Worm (Caenorhabditis elegans) whole organism, L4 larva: ENCODE data around the gene R05A10.3.

Experiments
- F26F4.8 ChIP-seq: fragments of 200-800 bp; sonication (Bioruptor generic); conservative IDR thresholded peaks from 2 replicates; pipeline ENCODE4 v1.3.6; 2022; ENCODE audit warnings: missing genetic modification characterization, missing compliant biosample characterization
- F37D6.2 ChIP-seq: sonication (generic microtip); optimal IDR thresholded peaks from 2 replicates; lab custom pipeline; 2016; ENCODE audit warnings: mild to moderate bottlenecking, missing genetic modification characterization, missing compliant biosample characterization
- F44E2.7 ChIP-seq: fragments of 200-800 bp; sonication (Bioruptor generic); IDR thresholded peaks from 2 replicates; pipeline ENCODE4 v2.1.2; 2022; ENCODE audit warnings: missing genetic modification characterization, missing compliant biosample characterization
- F49E8.2 ChIP-seq: sonication (generic microtip); optimal IDR thresholded peaks from 2 replicates; lab custom pipeline; 2016; ENCODE audit warnings: missing compliant biosample characterization, mild to moderate bottlenecking, missing genetic modification characterization, borderline replicate concordance
- Y48G9A.11 ChIP-seq: fragments of 200-800 bp; sonication (Bioruptor generic); IDR thresholded peaks from 2 replicates; pipeline ENCODE4 v1.3.6; 2022; ENCODE audit warnings: missing genetic modification reagents, missing genetic modification characterization, missing compliant biosample characterization
- aha-1 ChIP-seq: fragments of 150-350 bp; peaks from one replicate; lab custom pipeline; 2014; ENCODE audit warnings: missing biosample characterization, missing genetic modification characterization
- ama-1 ChIP-seq: fragments of 150-350 bp; optimal IDR thresholded peaks from 2 replicates; lab custom pipeline; 2014; ENCODE audit warnings: inconsistent platforms, mixed read lengths
- arid-1 ChIP-seq: fragments of 200-800 bp; sonication (Bioruptor generic); conservative IDR thresholded peaks from 2 replicates; pipeline ENCODE4 v1.3.6; 2022; ENCODE audit warnings: missing genetic modification reagents, missing genetic modification characterization, missing compliant biosample characterization
- ceh-20 ChIP-seq: fragments of 200-800 bp; sonication (Bioruptor generic); IDR thresholded peaks from 2 replicates; pipeline ENCODE4 v1.3.6; 2022; ENCODE audit warnings: missing genetic modification reagents, missing genetic modification characterization, missing compliant biosample characterization
- ceh-28 ChIP-seq: fragments of 150-350 bp; optimal IDR thresholded peaks from 2 replicates; lab custom pipeline; 2014; ENCODE audit warnings: missing biosample characterization, missing genetic modification reagents, missing genetic modification characterization
- ceh-32 ChIP-seq: sonication (generic microtip); optimal IDR thresholded peaks from 2 replicates; lab custom pipeline; 2016; ENCODE audit warnings: mild to moderate bottlenecking, missing genetic modification characterization, missing compliant biosample characterization; ENCODE audit not compliant: poor library complexity
- ceh-44 ChIP-seq: fragments of 200-800 bp; sonication (Bioruptor generic); IDR thresholded peaks from 2 replicates; pipeline ENCODE4 v1.3.6; 2022; ENCODE audit warnings: missing genetic modification reagents, missing genetic modification characterization, missing compliant biosample characterization
- daf-16 ChIP-seq, 3 experiments: sonication (generic microtip); optimal IDR thresholded peaks; 2 replicates each; lab custom pipeline; 2016 to 2017; ENCODE audit warnings: missing genetic modification characterization in 3 of 3, missing genetic modification reagents in 3 of 3, mild to moderate bottlenecking in 2 of 3, missing compliant biosample characterization in 2 of 3, missing biosample characterization in 1 of 3, moderate library complexity in 1 of 3
- daf-19 ChIP-seq: fragments of 200-800 bp; sonication (Bioruptor generic); conservative IDR thresholded peaks from 2 replicates; pipeline ENCODE4 v1.3.6; 2022; ENCODE audit warnings: missing genetic modification characterization, missing compliant biosample characterization
- dmd-6 ChIP-seq: fragments of 200-800 bp; sonication (Bioruptor generic); IDR thresholded peaks from 2 replicates; pipeline ENCODE4 v1.3.6; 2022; ENCODE audit warnings: missing genetic modification reagents, missing genetic modification characterization, missing compliant biosample characterization
- dmd-8 ChIP-seq: fragments of 200-800 bp; sonication (Bioruptor generic); IDR thresholded peaks from 2 replicates; pipeline ENCODE4 v1.3.6; 2022; ENCODE audit warnings: missing genetic modification characterization, missing compliant biosample characterization
- dmd-9 ChIP-seq: fragments of 200-800 bp; sonication (Bioruptor generic); IDR thresholded peaks from 2 replicates; pipeline ENCODE4 v1.3.6; 2022; ENCODE audit warnings: missing genetic modification reagents, missing genetic modification characterization, missing compliant biosample characterization
- dpl-1 ChIP-seq: fragments of 150-350 bp; optimal IDR thresholded peaks from 2 replicates; lab custom pipeline; 2014; ENCODE audit warnings: missing biosample characterization, missing genetic modification reagents, missing genetic modification characterization
- dve-1 ChIP-seq: sonication (generic microtip); optimal IDR thresholded peaks from 2 replicates; lab custom pipeline; 2017; ENCODE audit warnings: antibody characterized with exemption, mild to moderate bottlenecking, missing genetic modification characterization, missing compliant biosample characterization; ENCODE audit not compliant: insufficient read depth
- fkh-10 ChIP-seq: fragments of 150-350 bp; optimal IDR thresholded peaks from 2 replicates; lab custom pipeline; 2014; ENCODE audit warnings: missing biosample characterization, missing genetic modification reagents, missing genetic modification characterization
- hif-1 ChIP-seq, 2 experiments: sonication (generic microtip); optimal IDR thresholded peaks; 2 replicates each; lab custom pipeline; 2016 to 2017; ENCODE audit warnings: missing compliant biosample characterization in 2 of 2, missing genetic modification characterization in 2 of 2, missing genetic modification reagents in 2 of 2, missing genotype in 2 of 2, mild to moderate bottlenecking in 1 of 2
- hlh-30 ChIP-seq: sonication (generic microtip); optimal IDR thresholded peaks from 2 replicates; lab custom pipeline; 2017; ENCODE audit warnings: antibody characterized with exemption, mild to moderate bottlenecking, missing genetic modification characterization, missing compliant biosample characterization; ENCODE audit not compliant: insufficient read depth
- lin-1 ChIP-seq: fragments of 200-800 bp; sonication (Bioruptor generic); IDR thresholded peaks from 2 replicates; pipeline ENCODE4 v1.3.6; 2022; ENCODE audit warnings: missing genetic modification reagents, missing genetic modification characterization, missing compliant biosample characterization
- lsy-2 ChIP-seq, 2 experiments: fragments of 150-350 bp in 1 of 2; sonication (generic microtip) in 1 of 2; optimal IDR thresholded peaks; 2 replicates each; lab custom pipeline; 2014 to 2017; ENCODE audit warnings: missing biosample characterization in 2 of 2, missing genetic modification characterization in 2 of 2
- madf-5 ChIP-seq, 2 experiments: fragments of 200-800 bp; sonication (Bioruptor generic); IDR thresholded peaks; 2 replicates each; pipeline ENCODE4 v1.3.6; 2022; ENCODE audit warnings: missing compliant biosample characterization in 2 of 2, missing genetic modification characterization in 2 of 2
- mdl-1 ChIP-seq, 2 experiments: fragments of 150-350 bp in 1 of 2; sonication (generic microtip) in 1 of 2; optimal IDR thresholded peaks; 2 replicates each; lab custom pipeline; 2014 to 2017; ENCODE audit warnings: missing biosample characterization in 2 of 2, missing genetic modification characterization in 2 of 2
- mdt-29 ChIP-seq: fragments of 200-800 bp; sonication (Bioruptor generic); IDR thresholded peaks from 2 replicates; pipeline ENCODE4 v1.3.6; 2022; ENCODE audit warnings: missing genetic modification reagents, missing genetic modification characterization, missing compliant biosample characterization
- mep-1 ChIP-seq: fragments of 150-350 bp; sonication (generic microtip); optimal IDR thresholded peaks from 3 replicates; lab custom pipeline; 2014; ENCODE audit warnings: missing biosample characterization, missing genetic modification characterization
- mxl-2 ChIP-seq: fragments of 200-800 bp; sonication (Bioruptor generic); conservative IDR thresholded peaks from 2 replicates; pipeline ENCODE4 v1.3.6; 2022; ENCODE audit warnings: missing genetic modification reagents, missing genetic modification characterization, missing compliant biosample characterization
- mxl-3 ChIP-seq: fragments of 200-800 bp; sonication (Bioruptor generic); optimal IDR thresholded peaks from 2 replicates; lab custom pipeline; 2018; ENCODE audit warnings: mild to moderate bottlenecking, missing genetic modification characterization, missing compliant biosample characterization
- nhr-102 ChIP-seq: sonication (generic microtip); optimal IDR thresholded peaks from 2 replicates; lab custom pipeline; 2016; ENCODE audit warnings: mild to moderate bottlenecking, missing genetic modification characterization, moderate library complexity, missing compliant biosample characterization
- nhr-237 ChIP-seq: sonication (generic microtip); optimal IDR thresholded peaks from 2 replicates; lab custom pipeline; 2017; ENCODE audit warnings: missing biosample characterization, missing genetic modification characterization
- nhr-28 ChIP-seq: fragments of 150-350 bp; optimal IDR thresholded peaks from 2 replicates; lab custom pipeline; 2014; ENCODE audit warnings: missing biosample characterization, missing genetic modification characterization
- nhr-42 ChIP-seq: fragments of 200-800 bp; sonication (Bioruptor generic); IDR thresholded peaks from 2 replicates; pipeline ENCODE4 v1.3.6; 2022; ENCODE audit warnings: missing genetic modification characterization, missing compliant biosample characterization
- nhr-76 ChIP-seq: fragments of 150-350 bp; optimal IDR thresholded peaks from 2 replicates; lab custom pipeline; 2014; ENCODE audit warnings: missing biosample characterization, missing genetic modification characterization
- pha-4 ChIP-seq, 2 experiments: fragments of 150-350 bp in 1 of 2; fragments of 200-800 bp in 1 of 2; sonication (Bioruptor generic) in 1 of 2; IDR thresholded peaks in 1 of 2; optimal IDR thresholded peaks in 1 of 2; 2 replicates each; pipeline versions ENCODE4 v1.3.6 to Lab custom; 2014 to 2022; ENCODE audit warnings: missing genetic modification characterization in 2 of 2, missing genetic modification reagents in 2 of 2, missing biosample characterization in 1 of 2, missing compliant biosample characterization in 1 of 2
- snpc-4 ChIP-seq: fragments of 150-350 bp; optimal IDR thresholded peaks from 2 replicates; lab custom pipeline; 2014; ENCODE audit warnings: missing biosample characterization, missing genetic modification characterization
- unc-130 ChIP-seq: sonication (generic microtip); optimal IDR thresholded peaks from 2 replicates; lab custom pipeline; 2016; ENCODE audit warnings: missing genetic modification reagents, missing genetic modification characterization, missing compliant biosample characterization
- unc-62 ChIP-seq, 3 experiments: fragments of 150-350 bp in 1 of 3; sonication (generic microtip); optimal IDR thresholded peaks in 2 of 3; peaks in 1 of 3; 1 replicate in 1 of 3; 2 replicates in 2 of 3; lab custom pipeline; 2014 to 2017; ENCODE audit warnings: missing biosample characterization in 3 of 3, missing genetic modification characterization in 3 of 3, missing genetic modification reagents in 3 of 3, missing genotype in 1 of 3
- zip-2 ChIP-seq: fragments of 150-350 bp; optimal IDR thresholded peaks from 2 replicates; lab custom pipeline; 2014; ENCODE audit warnings: missing biosample characterization, missing genetic modification characterization
- ztf-7 ChIP-seq: fragments of 150-350 bp; optimal IDR thresholded peaks from 2 replicates; lab custom pipeline; 2014; ENCODE audit warnings: missing biosample characterization, missing genetic modification characterization

R05A10.3 gene

DNA sequence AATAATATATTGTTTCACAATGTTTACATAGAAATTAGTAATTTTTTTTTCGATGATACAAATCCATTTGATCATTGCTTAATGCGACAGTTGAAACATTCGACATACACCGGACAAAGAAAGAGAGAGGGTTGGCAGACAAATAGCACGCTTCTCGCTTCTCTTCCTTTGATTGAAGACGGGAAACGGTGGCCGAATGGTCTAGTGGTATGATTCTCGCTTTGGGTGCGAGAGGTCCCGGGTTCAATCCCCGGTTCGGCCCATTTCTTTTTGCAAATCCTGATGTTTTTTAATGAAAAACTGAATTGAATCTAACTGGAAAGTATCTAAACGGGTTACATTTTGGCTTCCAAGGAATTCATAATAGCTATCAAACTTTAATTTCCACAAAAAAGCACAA is 48.6 kb upstream of the R05A10.3 start (continued):
- TF ChIP-seq snpc-4 (peak; percentile 49), mdt-29 (GFP tag; lab: Robert Waterston, UW) (peak; percentile 82; the same call in 1 of the 2 replicates), dmd-8 (GFP tag; lab: Robert Waterston, UW) (no peak; the same call in 1 of the 2 replicates), ceh-44 (GFP tag; lab: Robert Waterston, UW) (peak; percentile 84), ceh-32 (tag; lab: Kevin White, UChicago) (no peak), F44E2.7 (peak; percentile 54; the same call in 1 of the 2 replicates), madf-5 (GFP tag; IDR thresholded peaks at IDR 0.05; lab: Robert Waterston, UW) (peak in 1 of 2 experiments; percentile 83; a peak in 2 of 4 replicates), nhr-102 (tag; lab: Kevin White, UChicago) (peak; percentile 60), ceh-20 (GFP tag; lab: Robert Waterston, UW) (peak; percentile 80), F49E8.2 (tag; lab: Kevin White, UChicago) (peak; percentile 80), ztf-7 (tag; lab: Kevin White, UChicago) (peak; percentile 76), F26F4.8 (GFP tag; lab: Robert Waterston, UW) (no peak; the same call in 1 of the 2 replicates), lin-1 (GFP tag; lab: Robert Waterston, UW) (no peak; the same call in 1 of the 2 replicates), arid-1 (GFP tag; lab: Robert Waterston, UW) (peak; percentile 91), hlh-30 (tag; lab: Kevin White, UChicago) (no peak), ceh-28 (tag; lab: Kevin White, UChicago) (no peak), fkh-10 (GFP tag; lab: Kevin White, UChicago) (no peak), pha-4 (GFP tag; IDR thresholded peaks at IDR 0.05; lab: Robert Waterston, UW) (peak; percentile 80; the same call in 1 of the 2 replicates), pha-4 (tag; optimal IDR thresholded peaks at IDR 0.05; lab: Kevin White, UChicago) (no peak), daf-19 (peak; percentile 82), dmd-9 (GFP tag; lab: Robert Waterston, UW) (peak; percentile 76), nhr-42 (peak; percentile 59; the same call in 1 of the 2 replicates), dpl-1 (peak; percentile 21), unc-130 (peak; percentile 58)

ce11 chrIV:14219714-14220113 is 43.4 kb upstream of the R05A10.3 start, which contains the start of gene sqrd-1:
Gene sqrd-1 (plus strand): TSS chrIV:14219871.
- TF ChIP-seq mxl-3 = no peak
- TF ChIP-seq zip-2 (tag; lab: Kevin White, UChicago) = no peak
- TF ChIP-seq daf-16 (GFP tag; optimal IDR thresholded peaks at IDR 0.05; lab: Kevin White, UChicago) = peak in 1 of 2 experiments; percentile 93
- peak; percentile 88 for TF ChIP-seq daf-16 (tag; optimal IDR thresholded peaks at IDR 0.05; lab: Kevin White, UChicago)
- TF ChIP-seq F37D6.2 (tag; lab: Kevin White, UChicago) = no peak
- TF ChIP-seq mep-1 (tag; lab: Kevin White, UChicago) = peak; percentile 46
- TF ChIP-seq mdl-1 (tag; optimal IDR thresholded peaks at IDR 0.05; lab: Kevin White, UChicago) = peak in 1 of 2 experiments; percentile 37
- TF ChIP-seq hlh-30 (tag; lab: Kevin White, UChicago) = peak; percentile 1
- TF ChIP-seq mxl-2 (GFP tag; lab: Robert Waterston, UW) = no peak
- TF ChIP-seq Y48G9A.11 (GFP tag; lab: Robert Waterston, UW) = no peak
- peak in 1 of 2 experiments; percentile 43 for TF ChIP-seq lsy-2 (tag; optimal IDR thresholded peaks at IDR 0.05; lab: Kevin White, UChicago)
- peak; percentile 47 for TF ChIP-seq nhr-28 (tag; lab: Kevin White, UChicago)
- peak; percentile 66 for TF ChIP-seq ama-1 (lab: Kevin White, UChicago)
- TF ChIP-seq dmd-6 (GFP tag; lab: Robert Waterston, UW) = peak; percentile 50
- no peak for TF ChIP-seq nhr-76 (tag; lab: Kevin White, UChicago)
- TF ChIP-seq dve-1 (tag; lab: Kevin White, UChicago) = peak; percentile 52
- peak; percentile 97 to 99 for TF ChIP-seq hif-1 (tag; optimal IDR thresholded peaks at IDR 0.05; lab: Kevin White, UChicago)
- TF ChIP-seq unc-62 (GFP tag; optimal IDR thresholded peaks at IDR 0.05 in 1 of 2; lab: Kevin White, UChicago) = peak in 1 of 2 experiments; percentile 93
- no peak for TF ChIP-seq unc-62 (tag; optimal IDR thresholded peaks at IDR 0.05; lab: Kevin White, UChicago)
- peak; percentile 100 for TF ChIP-seq aha-1
- TF ChIP-seq nhr-237 (tag; lab: Kevin White, UChicago) = no peak
